Fruit fly (Drosophila melanogaster): Measurements from ENCODE around the gene CG6729.

The CG6729 gene

DNA sequence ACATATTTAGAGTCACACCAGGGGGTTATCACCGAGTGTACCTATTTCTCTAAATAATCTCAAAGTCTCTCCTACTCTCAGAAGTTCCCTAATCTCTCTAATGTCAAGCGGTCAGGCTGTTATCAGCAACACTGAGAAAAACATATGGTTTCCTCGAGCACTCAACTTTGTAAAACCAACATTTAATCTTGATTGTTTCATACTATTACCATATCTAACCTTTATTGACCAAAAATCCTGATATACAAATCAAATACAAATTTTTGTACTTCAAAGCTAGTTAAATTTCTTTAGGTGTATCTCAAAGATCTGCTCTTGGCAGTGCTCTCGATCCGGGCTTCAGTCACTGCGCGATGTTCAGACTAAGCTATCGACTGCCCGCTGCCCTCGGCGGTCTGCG is 40.5 kb downstream of the CG6729 start, which contains the start of gene CG6415 (continued):
- peak; percentile 70 for TF ChIP-seq CG7556 (GFP tag; optimal IDR thresholded peaks at IDR 0.05)
- peak; percentile 20 for TF ChIP-seq CG6254 (GFP tag; optimal IDR thresholded peaks at IDR 0.05)
- peak; percentile 83 for TF ChIP-seq CG10979 (tag; optimal IDR thresholded peaks at IDR 0.05)
- no peak for TF ChIP-seq CG3726 (GFP tag; IDR thresholded peaks at IDR 0.05)
- TF ChIP-seq Side (GFP tag; optimal IDR thresholded peaks at IDR 0.05) = peak; percentile 44
- no peak for TF ChIP-seq CG31365 (tag; optimal IDR thresholded peaks at IDR 0.05)
- TF ChIP-seq run (tag; optimal IDR thresholded peaks at IDR 0.05) = no peak
- TF ChIP-seq vfl (GFP tag; optimal IDR thresholded peaks at IDR 0.05) = no peak
- TF ChIP-seq Bdp1 (GFP tag; optimal IDR thresholded peaks at IDR 0.05) = peak; percentile 25
- peak; percentile 6 for TF ChIP-seq pb (GFP tag; optimal IDR thresholded peaks at IDR 0.05)
- TF ChIP-seq CG18011 (GFP tag; optimal IDR thresholded peaks at IDR 0.05) = peak; percentile 11
- peak; percentile 78 for TF ChIP-seq CG11456 (GFP tag; IDR thresholded peaks at IDR 0.05)
- TF ChIP-seq jigr1 (GFP tag; IDR thresholded peaks at IDR 0.05) = no peak
- peak; percentile 50; the same call in 1 of the 3 replicates for TF ChIP-seq CG2889 (GFP tag; IDR thresholded peaks at IDR 0.05)
- TF ChIP-seq BEAF-32 (GFP tag; optimal IDR thresholded peaks at IDR 0.05) = no peak
- peak; percentile 54 for TF ChIP-seq CG12104 (GFP tag; optimal IDR thresholded peaks at IDR 0.05)
- peak; percentile 81 for TF ChIP-seq unpg (GFP tag; optimal IDR thresholded peaks at IDR 0.05)
- TF ChIP-seq unc-4 (GFP tag; IDR thresholded peaks at IDR 0.05; ENCODE audit: partially characterized antibody) = no peak
- TF ChIP-seq CHES-1-like (GFP tag; optimal IDR thresholded peaks at IDR 0.05) = peak; percentile 14
- TF ChIP-seq CG17385 (GFP tag; optimal IDR thresholded peaks at IDR 0.05) = peak; percentile 63
- no peak for TF ChIP-seq HLHmδ (GFP tag; optimal IDR thresholded peaks at IDR 0.05)
- TF ChIP-seq odd (GFP tag; optimal IDR thresholded peaks at IDR 0.05) = peak; percentile 30
- peak; percentile 81 for TF ChIP-seq CoRest (tag; optimal IDR thresholded peaks at IDR 0.05)
- TF ChIP-seq CG11695 (GFP tag; IDR thresholded peaks at IDR 0.05) = peak; percentile 81; the same call in 2 of the 3 replicates
- TF ChIP-seq lilli (GFP tag; optimal IDR thresholded peaks at IDR 0.05) = peak; percentile 77
- peak; percentile 86 for TF ChIP-seq ci (GFP tag; IDR thresholded peaks at IDR 0.05)
- TF ChIP-seq Nf-YB (GFP tag; optimal IDR thresholded peaks at IDR 0.05) = peak; percentile 48
- peak; percentile 12 for TF ChIP-seq CG2116 (GFP tag; optimal IDR thresholded peaks at IDR 0.05)
- no peak for TF ChIP-seq CG34224 (GFP tag; IDR thresholded peaks at IDR 0.05; ENCODE audit: partially characterized antibody)
- peak; percentile 54 for TF ChIP-seq CG3847 (GFP tag; IDR thresholded peaks at IDR 0.05)
- peak; percentile 74 for TF ChIP-seq lmd (GFP tag; IDR thresholded peaks at IDR 0.05)
- peak; percentile 77 for TF ChIP-seq Meics (GFP tag; optimal IDR thresholded peaks at IDR 0.05)
- TF ChIP-seq Doc2 (GFP tag; IDR thresholded peaks at IDR 0.05) = no peak
- peak; percentile 42 for TF ChIP-seq CG3163 (GFP tag; optimal IDR thresholded peaks at IDR 0.05)
- TF ChIP-seq CG31388 (GFP tag; optimal IDR thresholded peaks at IDR 0.05) = no peak
- peak; percentile 18 for TF ChIP-seq shn (GFP tag; optimal IDR thresholded peaks at IDR 0.05)
- no peak for TF ChIP-seq D (optimal IDR thresholded peaks at IDR 0.05)
- TF ChIP-seq D (GFP tag; optimal IDR thresholded peaks at IDR 0.05) = peak; percentile 68
- TF ChIP-seq sqz (GFP tag; optimal IDR thresholded peaks at IDR 0.05) = peak; percentile 33
- TF ChIP-seq CG12659 (GFP tag; optimal IDR thresholded peaks at IDR 0.05) = peak; percentile 61
- 0 out of 2 replicates have a peak, but pooled peaks have one; percentile 30 for TF ChIP-seq toy (GFP tag; IDR thresholded peaks at IDR 0.05)
- TF ChIP-seq CG33557 (GFP tag; optimal IDR thresholded peaks at IDR 0.05) = peak; percentile 69
- TF ChIP-seq CG11093 (GFP tag; IDR thresholded peaks at IDR 0.05) = peak; percentile 49; the same call in 1 of the 3 replicates
- TF ChIP-seq prd (optimal IDR thresholded peaks at IDR 0.05) = no peak
- TF ChIP-seq prd (GFP tag; IDR thresholded peaks at IDR 0.05) = peak; percentile 89
- no peak for TF ChIP-seq emc (GFP tag; optimal IDR thresholded peaks at IDR 0.05)
- TF ChIP-seq Bteb2 (GFP tag; optimal IDR thresholded peaks at IDR 0.05) = peak; percentile 45
- peak; percentile 60 for TF ChIP-seq CG2875 (GFP tag; optimal IDR thresholded peaks at IDR 0.05)
- TF ChIP-seq gem (tag; optimal IDR thresholded peaks at IDR 0.05) = peak; percentile 87
- TF ChIP-seq NFAT (GFP tag; IDR thresholded peaks at IDR 0.05) = peak; percentile 39; the same call in 1 of the 2 replicates
- peak; percentile 74 for TF ChIP-seq Blimp-1 (GFP tag; optimal IDR thresholded peaks at IDR 0.05)

Data from whole organism, embryonic.